Fruit fly (Drosophila melanogaster): ENCODE results near the gene CG9547.

The CG9547 gene

DNA sequence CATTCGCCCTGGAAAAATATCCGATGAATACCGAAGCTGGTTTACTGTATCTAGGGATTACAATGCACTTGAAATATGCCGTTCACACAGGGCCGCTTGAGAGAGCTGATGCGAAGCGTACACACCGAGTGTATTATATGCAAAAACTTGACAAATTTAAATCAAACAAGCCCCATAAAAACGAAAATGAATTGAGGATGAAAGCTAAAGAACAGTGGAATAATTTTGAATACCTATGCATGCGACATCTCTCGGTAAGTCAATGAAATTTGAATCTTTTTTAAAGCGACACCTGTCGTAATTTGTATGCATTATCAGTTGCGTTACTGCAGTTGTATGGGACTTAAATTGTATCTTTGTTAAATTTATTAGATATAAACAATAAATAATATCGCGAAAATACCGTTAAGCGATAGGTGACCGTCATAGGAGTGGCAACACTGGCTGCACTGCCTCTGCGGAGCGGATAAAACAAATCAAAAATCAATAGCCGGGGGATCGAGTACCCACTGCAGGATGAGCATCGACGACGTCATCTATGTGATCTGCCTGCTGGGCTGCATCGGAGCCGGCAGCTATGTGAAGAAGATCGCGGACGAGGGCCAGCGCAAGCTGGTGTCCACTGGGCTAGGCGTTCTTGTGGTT, 38.3 kb downstream of the CG9547 start, which contains the start of gene frj (continued):
- TF ChIP-seq CG11398 (GFP tag; optimal IDR thresholded peaks at IDR 0.05) (peak; percentile 24), CG6272 (GFP tag; IDR thresholded peaks at IDR 0.05) (peak; percentile 52), CG31388 (GFP tag; optimal IDR thresholded peaks at IDR 0.05) (peak; percentile 46), Mrtf (GFP tag; IDR thresholded peaks at IDR 0.05) (peak; percentile 67), fu2 (GFP tag; optimal IDR thresholded peaks at IDR 0.05) (peak; percentile 53), CG10209 (GFP tag; optimal IDR thresholded peaks at IDR 0.05) (peak; percentile 53), mirr (GFP tag; optimal IDR thresholded peaks at IDR 0.05) (no peak), zen (tag; optimal IDR thresholded peaks at IDR 0.05) (peak; percentile 73), CHES-1-like (GFP tag; optimal IDR thresholded peaks at IDR 0.05) (peak; percentile 71), bsh (GFP tag; optimal IDR thresholded peaks at IDR 0.05) (peak in 1 of 2 experiments; percentile 39), PHDP (tag; optimal IDR thresholded peaks at IDR 0.05) (peak; percentile 53), CG17328 (GFP tag; IDR thresholded peaks at IDR 0.05) (peak; percentile 59), HLH4C (GFP tag; IDR thresholded peaks at IDR 0.05; ENCODE audit: partially characterized antibody) (0 out of 3 replicates have a peak, but pooled peaks have one; percentile 45), Dip2 (GFP tag; IDR thresholded peaks at IDR 0.05) (no peak), rib (GFP tag; IDR thresholded peaks at IDR 0.05) (no peak), inv (GFP tag; IDR thresholded peaks at IDR 0.05; ENCODE audit: partially characterized antibody) (peak; percentile 52; the same call in 1 of the 2 replicates), repo (GFP tag; optimal IDR thresholded peaks at IDR 0.05) (peak; percentile 27), CG7786 (GFP tag; optimal IDR thresholded peaks at IDR 0.05) (peak; percentile 70), CG9876 (GFP tag; optimal IDR thresholded peaks at IDR 0.05) (peak; percentile 81), kni (GFP tag; optimal IDR thresholded peaks at IDR 0.05) (no peak), Ptx1 (GFP tag; IDR thresholded peaks at IDR 0.05) (peak; percentile 80), fd3F (GFP tag; optimal IDR thresholded peaks at IDR 0.05) (peak; percentile 54), tna (GFP tag; IDR thresholded peaks at IDR 0.05; ENCODE audit: partially characterized antibody) (no peak), pho (GFP tag; optimal IDR thresholded peaks at IDR 0.05) (peak; percentile 72), CG4820 (GFP tag; optimal IDR thresholded peaks at IDR 0.05) (peak; percentile 49), CG12942 (GFP tag; optimal IDR thresholded peaks at IDR 0.05) (peak; percentile 70), Optix (GFP tag; IDR thresholded peaks at IDR 0.05) (peak; percentile 63; the same call in 2 of the 3 replicates), CG7357 (GFP tag; IDR thresholded peaks at IDR 0.05) (peak; percentile 99), CG30431 (GFP tag; optimal IDR thresholded peaks at IDR 0.05) (peak; percentile 51), CG8388 (GFP tag; optimal IDR thresholded peaks at IDR 0.05) (peak; percentile 45), ERR (GFP tag; optimal IDR thresholded peaks at IDR 0.05) (no peak), CG6683 (GFP tag; optimal IDR thresholded peaks at IDR 0.05) (no peak), CG4360 (GFP tag; IDR thresholded peaks at IDR 0.05) (no peak), Hr3 (GFP tag; optimal IDR thresholded peaks at IDR 0.05) (peak; percentile 78), CG9797 (GFP tag; optimal IDR thresholded peaks at IDR 0.05) (peak; percentile 94), CG13123 (GFP tag; optimal IDR thresholded peaks at IDR 0.05) (peak; percentile 33), CG10654 (GFP tag; optimal IDR thresholded peaks at IDR 0.05) (peak; percentile 58), vfl (GFP tag; optimal IDR thresholded peaks at IDR 0.05) (no peak), Ets97D (GFP tag; optimal IDR thresholded peaks at IDR 0.05) (peak; percentile 90), CG33213 (GFP tag; optimal IDR thresholded peaks at IDR 0.05) (peak; percentile 76), slp2 (GFP tag; optimal IDR thresholded peaks at IDR 0.05) (peak; percentile 56), sisA (GFP tag; IDR thresholded peaks at IDR 0.05) (peak; percentile 68), gsb (GFP tag; IDR thresholded peaks at IDR 0.05) (no peak), CG2202 (tag; optimal IDR thresholded peaks at IDR 0.05) (no peak), Poxn (GFP tag; IDR thresholded peaks at IDR 0.05) (no peak), CG6254 (GFP tag; optimal IDR thresholded peaks at IDR 0.05) (peak; percentile 10), CG9215 (GFP tag; IDR thresholded peaks at IDR 0.05) (peak; percentile 64), ham (GFP tag; IDR thresholded peaks at IDR 0.05) (no peak), Usf (GFP tag; optimal IDR thresholded peaks at IDR 0.05) (peak; percentile 33), CG9727 (GFP tag; optimal IDR thresholded peaks at IDR 0.05) (peak; percentile 75)

Measured in whole organism, embryonic.